Worm (Caenorhabditis elegans) whole organism, late embryonic: ENCODE measurements around the gene F01G4.6.

Experiments
- K09A11.1 ChIP-seq: sonication (generic microtip); optimal IDR thresholded peaks from 2 replicates; lab custom pipeline; 2017; ENCODE audit warnings: antibody characterized with exemption, mild to moderate bottlenecking, missing genetic modification characterization, missing compliant biosample characterization; ENCODE audit not compliant: insufficient read depth
- ceh-19 ChIP-seq: fragments of 200-800 bp; sonication (Bioruptor generic); optimal IDR thresholded peaks from 2 replicates; lab custom pipeline; 2018; ENCODE audit warnings: mild to moderate bottlenecking, missing genetic modification characterization, missing compliant biosample characterization
- mec-3 ChIP-seq: sonication (generic microtip); optimal IDR thresholded peaks from 2 replicates; lab custom pipeline; 2016; ENCODE audit warnings: borderline replicate concordance, missing genetic modification characterization, missing compliant biosample characterization

F01G4.6 gene

DNA sequence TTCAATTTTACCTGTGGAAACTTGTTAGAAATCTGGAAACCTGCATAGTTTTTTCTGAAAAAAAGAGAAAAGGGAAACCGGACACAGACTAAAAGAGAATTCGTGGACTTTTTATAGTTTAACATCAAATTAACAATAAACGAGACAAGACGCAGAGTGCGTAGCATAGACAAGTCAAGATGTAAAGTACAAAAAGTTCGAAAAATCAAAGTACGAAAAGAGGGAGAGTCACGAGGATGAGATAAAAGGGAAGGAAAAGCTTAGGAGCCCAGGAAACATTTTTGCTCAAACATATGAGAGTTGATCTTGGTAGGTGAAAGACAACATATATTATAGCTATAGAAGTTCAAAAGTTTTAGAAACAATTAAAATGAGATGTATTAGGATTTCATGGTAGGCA is 51.5 kb downstream of the F01G4.6 start, which contains the start of gene M7.12:
TSS of gene M7.12 (minus strand) at position 188 of the 400 bp plus-strand sequence.
- no peak for TF ChIP-seq K09A11.1
- TF ChIP-seq mec-3 (tag; lab: Kevin White, UChicago): no peak
- no peak for TF ChIP-seq ceh-19 (GFP tag; lab: Kevin White, UChicago)
